Worm (Caenorhabditis elegans) whole organism, L3 larva: ENCODE measurements around the gene ccch-2.

Experiments used
- ZK546.5 ChIP-seq: sonication (generic microtip); optimal IDR thresholded peaks from 2 replicates; lab custom pipeline; 2017; ENCODE audit warnings: missing biosample characterization, missing genetic modification characterization
- aly-2 ChIP-seq: fragments of 150-350 bp; optimal IDR thresholded peaks from 2 replicates; lab custom pipeline; 2014; ENCODE audit warnings: missing biosample characterization, missing genetic modification characterization
- ama-1 ChIP-seq: fragments of 150-350 bp; optimal IDR thresholded peaks from 2 replicates; lab custom pipeline; 2018
- fkh-10 ChIP-seq: sonication (generic microtip); optimal IDR thresholded peaks from 2 replicates; lab custom pipeline; 2017; ENCODE audit warnings: missing biosample characterization, missing genetic modification reagents, missing genetic modification characterization
- lin-39 ChIP-seq: fragments of 150-350 bp; optimal IDR thresholded peaks from 2 replicates; lab custom pipeline; 2018; ENCODE audit warnings: missing biosample characterization, missing genetic modification reagents, missing genetic modification characterization
- nhr-11 ChIP-seq: fragments of 150-350 bp; optimal IDR thresholded peaks from 2 replicates; lab custom pipeline; 2014; ENCODE audit warnings: missing biosample characterization, missing genetic modification characterization
- nhr-237 ChIP-seq: fragments of 150-350 bp; optimal IDR thresholded peaks from 2 replicates; lab custom pipeline; 2014; ENCODE audit warnings: missing biosample characterization, missing genetic modification characterization
- pha-4 ChIP-seq: fragments of 150-350 bp; optimal IDR thresholded peaks from 2 replicates; lab custom pipeline; 2014; ENCODE audit warnings: missing biosample characterization, missing genetic modification reagents, missing genetic modification characterization
- tbx-2 ChIP-seq: sonication (generic microtip); optimal IDR thresholded peaks from 2 replicates; lab custom pipeline; 2016; ENCODE audit warnings: mild to moderate bottlenecking, missing genetic modification characterization, missing compliant biosample characterization
- unc-39 ChIP-seq: sonication (generic microtip); optimal IDR thresholded peaks from 4 replicates; lab custom pipeline; 2017; ENCODE audit warnings: missing biosample characterization, missing genetic modification characterization
- zag-1 ChIP-seq: fragments of 150-350 bp; optimal IDR thresholded peaks from 2 replicates; lab custom pipeline; 2014; ENCODE audit warnings: missing biosample characterization, missing genetic modification characterization
- ztf-4 ChIP-seq: fragments of 150-350 bp; optimal IDR thresholded peaks from 2 replicates; lab custom pipeline; 2014; ENCODE audit warnings: missing biosample characterization, missing genetic modification characterization

DNA sequence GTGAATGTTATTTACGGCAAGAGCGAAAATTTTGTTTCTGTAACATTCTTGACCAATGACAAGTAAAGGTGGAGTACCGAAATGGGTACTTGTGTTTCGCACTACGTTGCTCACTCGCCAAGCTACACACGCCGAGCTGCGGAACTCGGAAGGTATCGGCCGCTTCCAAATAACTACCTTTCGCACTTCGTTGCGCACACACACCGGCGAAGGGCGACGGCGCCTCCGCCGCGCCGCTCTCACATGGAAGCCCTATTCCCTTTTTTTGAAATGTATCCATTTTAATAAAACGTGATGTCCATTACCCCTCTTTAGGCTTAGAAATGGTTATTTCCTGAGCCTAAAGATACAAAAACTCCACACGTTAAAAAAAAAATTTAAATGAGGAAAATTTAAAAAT is 28.9 kb downstream of the ccch-2 start:
- TF ChIP-seq tbx-2 = no peak
- no peak for TF ChIP-seq aly-2
- no peak for TF ChIP-seq ZK546.5 (tag; lab: Kevin White, UChicago)
- TF ChIP-seq ztf-4 (tag; lab: Kevin White, UChicago) = no peak
- TF ChIP-seq unc-39 = no peak
- no peak for TF ChIP-seq nhr-237 (tag; lab: Kevin White, UChicago)
- TF ChIP-seq zag-1 (tag; lab: Kevin White, UChicago) = no peak
- TF ChIP-seq nhr-11 (tag; lab: Kevin White, UChicago) = no peak
- TF ChIP-seq pha-4 (tag; lab: Kevin White, UChicago) = no peak
- no peak for TF ChIP-seq lin-39 (tag; lab: Kevin White, UChicago)
- TF ChIP-seq fkh-10 = no peak
- TF ChIP-seq ama-1 (lab: Kevin White, UChicago) = no peak
